Worm (Caenorhabditis elegans) whole organism, late embryonic: Measurements from ENCODE around the gene srj-6.
A peak's percentile ranks its signal among the peaks of the same experiment; 100 is the strongest.

Experiments used
- C08G9.2 ChIP-seq: sonication (generic microtip); optimal IDR thresholded peaks from 2 replicates; lab custom pipeline; 2016; ENCODE audit warnings: mild to moderate bottlenecking, missing genetic modification characterization, moderate library complexity, missing compliant biosample characterization
- K02D7.2 ChIP-seq: sonication (generic microtip); optimal IDR thresholded peaks from 2 replicates; lab custom pipeline; 2017; ENCODE audit warnings: mild to moderate bottlenecking, missing genetic modification characterization, missing compliant biosample characterization
- K09A11.1 ChIP-seq: sonication (generic microtip); optimal IDR thresholded peaks from 2 replicates; lab custom pipeline; 2017; ENCODE audit warnings: antibody characterized with exemption, mild to moderate bottlenecking, missing genetic modification characterization, missing compliant biosample characterization; ENCODE audit not compliant: insufficient read depth
- T23F11.4 ChIP-seq: fragments of 200-800 bp; sonication (Bioruptor generic); optimal IDR thresholded peaks from 2 replicates; lab custom pipeline; 2018; ENCODE audit warnings: mild to moderate bottlenecking, missing genetic modification characterization, missing compliant biosample characterization
- Y22D7AL.16 ChIP-seq: sonication (generic microtip); optimal IDR thresholded peaks from 2 replicates; lab custom pipeline; 2016; ENCODE audit warnings: missing genetic modification characterization, missing compliant biosample characterization
- ahr-1 ChIP-seq: sonication (generic microtip); optimal IDR thresholded peaks from 2 replicates; lab custom pipeline; 2016; ENCODE audit warnings: missing genetic modification characterization, missing compliant biosample characterization
- ama-1 ChIP-seq: fragments of 150-350 bp; optimal IDR thresholded peaks from 2 replicates; lab custom pipeline; 2014
- ceh-14 ChIP-seq: sonication (generic microtip); optimal IDR thresholded peaks from 2 replicates; lab custom pipeline; 2016; ENCODE audit warnings: missing genotype, missing genetic modification characterization, missing compliant biosample characterization
- ceh-18 ChIP-seq: sonication (generic microtip); optimal IDR thresholded peaks from 2 replicates; lab custom pipeline; 2016; ENCODE audit warnings: missing genetic modification characterization, missing compliant biosample characterization
- ceh-2 ChIP-seq: sonication (generic microtip); optimal IDR thresholded peaks from 2 replicates; lab custom pipeline; 2016; ENCODE audit warnings: missing genotype, missing genetic modification characterization, missing compliant biosample characterization
- ceh-45 ChIP-seq: fragments of 200-800 bp; sonication (Bioruptor generic); IDR thresholded peaks from 2 replicates; pipeline ENCODE4 v1.3.6; 2022; ENCODE audit warnings: missing genetic modification reagents, missing genetic modification characterization, missing compliant biosample characterization
- ceh-48 ChIP-seq: sonication (generic microtip); optimal IDR thresholded peaks from 2 replicates; lab custom pipeline; 2016; ENCODE audit warnings: missing genetic modification characterization, inconsistent platforms, missing compliant biosample characterization
- ceh-6 ChIP-seq: fragments of 200-800 bp; sonication (Bioruptor generic); optimal IDR thresholded peaks from 2 replicates; lab custom pipeline; 2018; ENCODE audit warnings: mild to moderate bottlenecking, missing genetic modification characterization, missing compliant biosample characterization
- che-1 ChIP-seq: sonication (generic microtip); optimal IDR thresholded peaks from 2 replicates; lab custom pipeline; 2016; ENCODE audit warnings: mild to moderate bottlenecking, missing genetic modification characterization, missing compliant biosample characterization
- dve-1 ChIP-seq: sonication (generic microtip); optimal IDR thresholded peaks from 2 replicates; lab custom pipeline; 2017; ENCODE audit warnings: antibody characterized with exemption, mild to moderate bottlenecking, missing genetic modification characterization, missing compliant biosample characterization
- elt-4 ChIP-seq: sonication (generic microtip); optimal IDR thresholded peaks from 2 replicates; lab custom pipeline; 2016; ENCODE audit warnings: missing genetic modification characterization, missing compliant biosample characterization
- ets-4 ChIP-seq: sonication (generic microtip); optimal IDR thresholded peaks from 2 replicates; lab custom pipeline; 2016; ENCODE audit warnings: missing genetic modification characterization, missing compliant biosample characterization
- eyg-1 ChIP-seq: sonication (generic microtip); optimal IDR thresholded peaks from 2 replicates; lab custom pipeline; 2016; ENCODE audit warnings: missing genotype, missing genetic modification characterization, missing compliant biosample characterization
- fax-1 ChIP-seq: sonication (generic microtip); optimal IDR thresholded peaks from 2 replicates; lab custom pipeline; 2016; ENCODE audit warnings: missing genotype, missing genetic modification characterization, missing compliant biosample characterization
- fkh-10 ChIP-seq: fragments of 150-350 bp; optimal IDR thresholded peaks from 2 replicates; lab custom pipeline; 2014; ENCODE audit warnings: missing biosample characterization, missing genetic modification reagents, missing genetic modification characterization
- fkh-6 ChIP-seq: sonication (generic microtip); optimal IDR thresholded peaks from 2 replicates; lab custom pipeline; 2016; ENCODE audit warnings: missing genetic modification characterization, missing compliant biosample characterization
- gmeb-2 ChIP-seq: sonication (generic microtip); optimal IDR thresholded peaks from 2 replicates; lab custom pipeline; 2016; ENCODE audit warnings: missing genetic modification characterization, inconsistent platforms, missing compliant biosample characterization
- hlh-15 ChIP-seq: sonication (generic microtip); optimal IDR thresholded peaks from 2 replicates; lab custom pipeline; 2016; ENCODE audit warnings: missing genetic modification characterization, missing compliant biosample characterization
- hlh-30 ChIP-seq: sonication (generic microtip); optimal IDR thresholded peaks from 2 replicates; lab custom pipeline; 2017; ENCODE audit warnings: antibody characterized with exemption, missing genetic modification characterization, missing compliant biosample characterization; ENCODE audit not compliant: insufficient read depth
- lim-6 ChIP-seq: sonication (generic microtip); optimal IDR thresholded peaks from 2 replicates; lab custom pipeline; 2016; ENCODE audit warnings: missing genetic modification characterization, missing compliant biosample characterization
- lin-11 ChIP-seq: fragments of 200-800 bp; sonication (Bioruptor generic); optimal IDR thresholded peaks from 2 replicates; lab custom pipeline; 2018; ENCODE audit warnings: mild to moderate bottlenecking, missing genetic modification characterization, missing compliant biosample characterization
- mec-3 ChIP-seq: sonication (generic microtip); optimal IDR thresholded peaks from 2 replicates; lab custom pipeline; 2016; ENCODE audit warnings: borderline replicate concordance, missing genetic modification characterization, missing compliant biosample characterization
- nhr-232 ChIP-seq: sonication (generic microtip); optimal IDR thresholded peaks from 2 replicates; lab custom pipeline; 2016; ENCODE audit warnings: missing genetic modification characterization, missing compliant biosample characterization
- pax-1 ChIP-seq: fragments of 150-350 bp; optimal IDR thresholded peaks from 2 replicates; lab custom pipeline; 2014; ENCODE audit warnings: missing biosample characterization, missing genetic modification characterization
- pha-4 ChIP-seq: fragments of 150-350 bp; optimal IDR thresholded peaks from 2 replicates; lab custom pipeline; 2018; ENCODE audit warnings: missing biosample characterization, missing genetic modification reagents, missing genetic modification characterization
- pqm-1 ChIP-seq: sonication (generic microtip); optimal IDR thresholded peaks from 2 replicates; lab custom pipeline; 2016; ENCODE audit warnings: missing genetic modification characterization, missing compliant biosample characterization
- pros-1 ChIP-seq: fragments of 150-350 bp; optimal IDR thresholded peaks from 2 replicates; lab custom pipeline; 2014; ENCODE audit warnings: missing biosample characterization, missing genetic modification reagents, missing genetic modification characterization
- sdc-2 ChIP-seq: sonication (generic microtip); optimal IDR thresholded peaks from 2 replicates; lab custom pipeline; 2016; ENCODE audit warnings: missing genotype, missing genetic modification characterization, missing compliant biosample characterization
- sox-2 ChIP-seq: fragments of 200-800 bp; sonication (Bioruptor generic); IDR thresholded peaks from 2 replicates; pipeline ENCODE4 v1.3.6; 2022; ENCODE audit warnings: missing genetic modification reagents, missing genetic modification characterization, missing compliant biosample characterization
- sox-4 ChIP-seq: sonication (generic microtip); optimal IDR thresholded peaks from 2 replicates; lab custom pipeline; 2017; ENCODE audit warnings: mild to moderate bottlenecking, missing genetic modification characterization, inconsistent platforms, missing compliant biosample characterization
- tbx-2 ChIP-seq: sonication (generic microtip); optimal IDR thresholded peaks from 2 replicates; lab custom pipeline; 2016; ENCODE audit warnings: missing genetic modification characterization, missing compliant biosample characterization
- unc-55 ChIP-seq: sonication (generic microtip); optimal IDR thresholded peaks from 2 replicates; lab custom pipeline; 2017; ENCODE audit warnings: missing biosample characterization, missing genetic modification reagents, missing genetic modification characterization
- unc-86 ChIP-seq: sonication (generic microtip); optimal IDR thresholded peaks from 2 replicates; lab custom pipeline; 2016; ENCODE audit warnings: missing genetic modification characterization, missing compliant biosample characterization
- zip-5 ChIP-seq: sonication (generic microtip); optimal IDR thresholded peaks from 2 replicates; lab custom pipeline; 2016; ENCODE audit warnings: missing genetic modification characterization, missing compliant biosample characterization

srj-6 gene

ce11 chrV:695914-696313 lies 41.6 kb upstream of the srj-6 start, which contains the start of gene srj-52:
Gene srj-52, minus strand, starts transcription at chrV:696014.
- TF ChIP-seq Y22D7AL.16 (tag; lab: Kevin White, UChicago) (no peak), ceh-18 (tag; lab: Kevin White, UChicago) (no peak), pros-1 (tag; lab: Kevin White, UChicago) (no peak), ceh-6 (GFP tag; lab: Kevin White, UChicago) (no peak), elt-4 (no peak), gmeb-2 (tag; lab: Kevin White, UChicago) (no peak), pax-1 (tag; lab: Kevin White, UChicago) (no peak), ceh-45 (GFP tag; lab: Robert Waterston, UW) (no peak)

- TF ChIP-seq ama-1 (lab: Kevin White, UChicago) (no peak), nhr-232 (tag; lab: Kevin White, UChicago) (no peak), lim-6 (tag; lab: Kevin White, UChicago) (no peak), ceh-45 (GFP tag; lab: Robert Waterston, UW) (no peak), ets-4 (tag; lab: Kevin White, UChicago) (no peak), ceh-2 (tag; lab: Kevin White, UChicago) (no peak)
These were observed 40.3 kb upstream of the srj-6 start, which contains the start of gene srj-53 for ce11 chrV:694625-695024. Gene srj-53, minus strand, starts transcription at chrV:694725.

- TF ChIP-seq ahr-1 (tag; lab: Kevin White, UChicago), result no peak
- no peak for TF ChIP-seq ceh-48 (tag; lab: Kevin White, UChicago)
- no peak for TF ChIP-seq T23F11.4
- no peak for TF ChIP-seq fkh-6 (tag; lab: Kevin White, UChicago)
- TF ChIP-seq K09A11.1, result no peak
- TF ChIP-seq hlh-30, result no peak
These were observed 38.6 kb upstream of the srj-6 start, which contains the start of gene srx-4 for ce11 chrV:692720-693422. Gene srx-4, minus strand, starts transcription at chrV:692770.

ce11 chrV:689538-689937 lies 35.2 kb upstream of the srj-6 start:
- TF ChIP-seq tbx-2 (no peak), pqm-1 (tag; lab: Kevin White, UChicago) (no peak), sdc-2 (tag; lab: Kevin White, UChicago) (no peak), C08G9.2 (no peak), lin-11 (tag; lab: Kevin White, UChicago) (no peak), ceh-6 (GFP tag; lab: Kevin White, UChicago) (no peak), zip-5 (no peak)
- TF ChIP-seq, all 69 proteins: peak for 0

ce11 chrV:687384-687783 lies 33.1 kb upstream of the srj-6 start, which contains the start of gene H25P19.1:
Gene H25P19.1, plus strand, starts transcription at chrV:687684.
- TF ChIP-seq zip-5, result no peak
- no peak for TF ChIP-seq ceh-14 (tag; lab: Kevin White, UChicago)
- TF ChIP-seq ets-4 (tag; lab: Kevin White, UChicago), result no peak
- TF ChIP-seq fax-1 (tag; lab: Kevin White, UChicago), result no peak
- peak; percentile 32 for TF ChIP-seq ceh-48 (tag; lab: Kevin White, UChicago)

ce11 chrV:683858-684257 lies 29.6 kb upstream of the srj-6 start, which contains the start of gene F31F4.1:
Gene F31F4.1, plus strand, starts transcription at chrV:684060.
- TF ChIP-seq dve-1 (tag; lab: Kevin White, UChicago) (no peak), C08G9.2 (no peak), unc-86 (tag; lab: Kevin White, UChicago) (no peak), che-1 (no peak), ceh-2 (tag; lab: Kevin White, UChicago) (no peak), fkh-10 (GFP tag; lab: Kevin White, UChicago) (no peak), hlh-15 (tag; lab: Kevin White, UChicago) (no peak), ceh-48 (tag; lab: Kevin White, UChicago) (no peak), eyg-1 (tag; lab: Kevin White, UChicago) (no peak), sox-2 (no peak), mec-3 (tag; lab: Kevin White, UChicago) (no peak), sox-4 (tag; lab: Kevin White, UChicago) (no peak), pha-4 (tag; lab: Kevin White, UChicago) (no peak), K02D7.2 (tag; lab: Kevin White, UChicago) (no peak), sdc-2 (tag; lab: Kevin White, UChicago) (no peak), unc-55 (GFP tag; lab: Kevin White, UChicago) (no peak)
